Fruit fly (Drosophila melanogaster): ENCODE data around the gene CG33969.

Gene CG33969

DNA sequence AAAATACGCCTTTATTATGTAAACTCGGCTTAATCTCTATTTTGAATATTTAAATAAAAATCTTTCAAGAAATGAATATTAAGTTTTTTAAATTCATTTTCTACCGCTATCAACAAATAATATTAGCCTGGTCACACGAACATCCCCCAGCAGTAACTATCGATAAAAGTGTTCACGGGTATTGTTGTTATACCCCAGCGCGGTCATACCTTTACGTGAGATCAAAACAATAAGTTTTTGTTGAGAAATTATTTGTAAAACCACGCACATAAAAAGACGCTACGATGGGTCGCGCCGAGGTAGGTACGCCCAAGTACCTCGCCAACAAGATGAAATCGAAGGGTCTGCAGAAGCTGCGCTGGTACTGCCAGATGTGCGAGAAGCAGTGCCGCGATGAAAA, 36.7 kb downstream of the CG33969 start, which contains the start of gene kin17:
kin17 (plus strand) TSS at position 195 of the 400 bp plus-strand sequence.
- TF ChIP-seq Eip78C (GFP tag) (no peak), CG6792 (GFP tag; optimal IDR thresholded peaks at IDR 0.05) (no peak), lz (GFP tag; optimal IDR thresholded peaks at IDR 0.05) (no peak), CG9139 (GFP tag; optimal IDR thresholded peaks at IDR 0.05) (no peak), svp (GFP tag) (no peak), Hr38 (GFP tag; optimal IDR thresholded peaks at IDR 0.05) (no peak), CG15336 (GFP tag; IDR thresholded peaks at IDR 0.05) (no peak), CG3919 (GFP tag; optimal IDR thresholded peaks at IDR 0.05) (no peak), CG34406 (GFP tag; optimal IDR thresholded peaks at IDR 0.05) (no peak), Hr4 (GFP tag; optimal IDR thresholded peaks at IDR 0.05) (no peak), CG31627 (GFP tag; optimal IDR thresholded peaks at IDR 0.05) (no peak), Sox15 (GFP tag; optimal IDR thresholded peaks at IDR 0.05) (no peak), Sox14 (GFP tag; optimal IDR thresholded peaks at IDR 0.05) (no peak), pdm3 (GFP tag; optimal IDR thresholded peaks at IDR 0.05) (no peak), fd85E (GFP tag; optimal IDR thresholded peaks at IDR 0.05) (no peak), Eip93F (GFP tag; optimal IDR thresholded peaks at IDR 0.05) (no peak), OdsH (GFP tag; optimal IDR thresholded peaks at IDR 0.05) (no peak), CG8632 (GFP tag; optimal IDR thresholded peaks at IDR 0.05) (no peak)

DNA sequence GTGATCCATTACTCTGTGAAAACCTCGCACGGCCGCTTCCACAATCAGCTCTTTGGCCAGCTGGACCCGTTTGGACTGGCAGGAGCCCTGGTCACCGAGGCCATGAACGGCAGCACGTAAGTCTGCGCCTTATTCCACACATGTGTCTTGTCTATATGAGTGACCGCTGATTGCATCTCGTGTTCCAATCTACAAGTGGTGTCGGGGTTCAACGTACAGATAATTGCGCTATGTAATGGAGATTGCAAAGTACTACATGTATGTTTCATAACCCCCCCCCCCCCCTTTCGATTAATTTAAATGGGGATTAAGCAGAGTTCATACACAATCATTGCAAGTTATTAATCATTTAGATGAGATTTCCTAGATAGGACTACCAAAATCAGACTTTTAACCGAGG, 38.5 kb downstream of the CG33969 start:
- TF ChIP-seq Eip93F (GFP tag; optimal IDR thresholded peaks at IDR 0.05) (no peak), eg (GFP tag; IDR thresholded peaks at IDR 0.05) (no peak), svp (GFP tag) (peak; percentile 98), CG6276 (GFP tag; optimal IDR thresholded peaks at IDR 0.05) (no peak), Lpt (GFP tag; optimal IDR thresholded peaks at IDR 0.05) (no peak)

DNA sequence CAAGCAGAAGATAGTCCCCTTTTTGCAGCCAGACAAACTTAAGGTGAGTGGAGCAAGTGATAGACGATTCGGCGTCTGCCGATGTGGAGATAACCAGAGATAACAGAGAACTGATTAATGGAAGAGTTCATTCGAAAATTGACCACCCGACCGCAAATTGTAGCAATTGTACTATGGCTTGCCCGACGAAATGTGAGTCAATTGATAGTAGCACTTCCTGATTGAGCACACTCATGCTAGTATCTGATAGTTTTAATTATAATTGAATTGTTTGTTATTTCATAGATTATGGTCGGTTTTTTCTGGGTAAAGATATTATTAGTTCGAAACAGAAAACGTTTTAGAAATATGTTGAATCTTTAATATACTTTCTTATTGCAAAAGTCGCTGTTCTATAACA, 39.0 kb downstream of the CG33969 start:
- no peak for TF ChIP-seq topi (GFP tag; optimal IDR thresholded peaks at IDR 0.05)

DNA sequence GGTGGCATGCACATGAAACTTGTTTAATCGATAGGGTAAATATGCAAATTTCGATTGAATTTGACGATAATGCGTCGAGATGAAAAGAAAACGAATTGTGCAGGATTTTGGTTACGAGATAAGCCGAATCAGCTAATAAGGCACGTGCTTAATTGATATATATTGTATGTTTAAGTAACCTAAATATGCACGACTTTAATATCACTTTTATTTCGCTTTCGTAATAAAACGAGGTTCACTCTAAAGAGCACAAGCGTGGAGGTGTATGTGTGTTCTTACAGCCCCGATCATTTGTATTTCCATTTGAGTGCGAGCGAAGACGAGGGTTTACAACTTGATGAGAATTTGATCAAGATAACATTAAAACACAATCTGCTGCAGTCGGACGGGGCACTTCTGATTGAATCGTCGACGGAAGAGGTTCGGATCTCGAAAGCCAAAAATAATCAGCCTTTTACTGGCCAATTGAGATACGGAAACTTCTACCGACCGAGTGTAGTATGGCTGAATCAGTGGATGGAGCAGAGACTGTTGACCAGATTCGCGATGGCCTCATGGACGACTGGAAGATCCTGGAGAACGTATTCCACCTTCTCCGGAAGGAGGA, 39.5 kb downstream of the CG33969 start:
- TF ChIP-seq CG31627 (GFP tag; optimal IDR thresholded peaks at IDR 0.05), result peak; percentile 8
- TF ChIP-seq Lpt (GFP tag; optimal IDR thresholded peaks at IDR 0.05), result no peak
- peak; percentile 6 for TF ChIP-seq CG11762 (GFP tag; optimal IDR thresholded peaks at IDR 0.05; ENCODE audit: insufficient read depth)
- TF ChIP-seq net (GFP tag; optimal IDR thresholded peaks at IDR 0.05), result no peak
- TF ChIP-seq esn (GFP tag; optimal IDR thresholded peaks at IDR 0.05), result peak; percentile 30
- no peak for TF ChIP-seq spab (GFP tag; optimal IDR thresholded peaks at IDR 0.05)
- no peak for TF ChIP-seq CG3919 (GFP tag; optimal IDR thresholded peaks at IDR 0.05)
- no peak for TF ChIP-seq Sox14 (GFP tag; optimal IDR thresholded peaks at IDR 0.05)
- TF ChIP-seq CG16779 (tag; optimal IDR thresholded peaks at IDR 0.05), result no peak
- TF ChIP-seq Blimp-1 (GFP tag; optimal IDR thresholded peaks at IDR 0.05), result no peak
- peak; percentile 85 for TF ChIP-seq svp (GFP tag)
- TF ChIP-seq Eip93F (GFP tag; optimal IDR thresholded peaks at IDR 0.05), result peak; percentile 19
- TF ChIP-seq eg (GFP tag; IDR thresholded peaks at IDR 0.05), result no peak
- TF ChIP-seq vri (GFP tag; optimal IDR thresholded peaks at IDR 0.05), result peak; percentile 46
- TF ChIP-seq CG8119 (GFP tag; IDR thresholded peaks at IDR 0.05), result no peak
- TF ChIP-seq CG15336 (GFP tag; IDR thresholded peaks at IDR 0.05), result peak; percentile 48
- TF ChIP-seq CG10669 (GFP tag; optimal IDR thresholded peaks at IDR 0.05), result no peak

DNA sequence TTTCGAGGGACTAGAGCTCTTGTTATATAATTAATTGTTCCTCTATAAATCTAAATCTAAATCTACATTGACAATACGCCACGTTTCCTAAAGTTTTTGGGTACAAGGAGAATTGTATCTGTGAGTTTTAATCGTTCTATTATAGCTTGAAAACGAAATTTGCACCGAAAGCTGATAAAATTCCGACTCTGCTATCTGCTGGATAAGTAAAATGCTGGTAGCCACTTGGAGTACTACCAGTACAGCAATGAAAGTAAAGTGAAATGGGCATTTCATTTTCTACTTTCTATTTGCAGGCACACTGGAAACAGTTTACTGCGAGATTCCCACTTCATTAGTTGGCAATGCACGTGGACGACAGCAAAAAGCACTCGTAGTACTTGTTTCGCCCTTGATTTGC, 40.2 kb downstream of the CG33969 start, which contains the start of gene CG5618:
CG5618 (plus strand) TSS at position 301 of the 400 bp plus-strand sequence.
- no peak for TF ChIP-seq salr (GFP tag; optimal IDR thresholded peaks at IDR 0.05)

Measured in whole organism, prepupa.